Fruit fly (Drosophila melanogaster) whole organism, embryonic: Measurements from ENCODE around the gene CG14691.

Experiments used
- Atf3 ChIP-seq: fragments of 200-800 bp; sonication (Bioruptor generic); optimal IDR thresholded peaks from 3 replicates; lab custom pipeline; 2016; ENCODE audit warnings: missing biosample characterization, missing genetic modification characterization
- BEAF-32 ChIP-seq: fragments of 200-800 bp; sonication (Bioruptor generic); optimal IDR thresholded peaks from 3 replicates; lab custom pipeline; 2017; ENCODE audit warnings: missing biosample characterization, missing genetic modification characterization, mild to moderate bottlenecking, moderate library complexity, missing genetic modification reagents
- C15 ChIP-seq: fragments of 200-800 bp; sonication (Bioruptor generic); IDR thresholded peaks from 3 replicates; pipeline ENCODE4 v1.3.6; 2022; ENCODE audit warnings: missing biosample characterization, missing genetic modification characterization
- CG10209 ChIP-seq: fragments of 200-800 bp; sonication (Bioruptor generic); optimal IDR thresholded peaks from 3 replicates; lab custom pipeline; 2017; ENCODE audit warnings: missing biosample characterization, mild to moderate bottlenecking, missing genetic modification characterization, missing genetic modification reagents
- CG10274 ChIP-seq: fragments of 200-800 bp; sonication (Bioruptor generic); optimal IDR thresholded peaks from 3 replicates; lab custom pipeline; 2017; ENCODE audit warnings: missing biosample characterization, mild to moderate bottlenecking, missing genetic modification characterization
- CG11247 ChIP-seq: fragments of 200-800 bp; sonication (Bioruptor generic); IDR thresholded peaks from 2 replicates; pipeline ENCODE4 v1.3.6; 2022; ENCODE audit warnings: missing biosample characterization, missing genetic modification characterization
- CG1233 ChIP-seq: fragments of 200-800 bp; sonication (Bioruptor generic); optimal IDR thresholded peaks from 4 replicates; lab custom pipeline; 2018; ENCODE audit warnings: missing biosample characterization, mild to moderate bottlenecking, missing genetic modification characterization
- CG12391 ChIP-seq: fragments of 200-800 bp; sonication (Bioruptor generic); optimal IDR thresholded peaks from 3 replicates; lab custom pipeline; 2018; ENCODE audit warnings: missing biosample characterization, mild to moderate bottlenecking, missing genetic modification characterization, moderate library complexity
- CG12769 ChIP-seq: fragments of 200-800 bp; sonication (Bioruptor generic); optimal IDR thresholded peaks from 2 replicates; lab custom pipeline; 2019; ENCODE audit warnings: missing biosample characterization, mild to moderate bottlenecking, missing genetic modification characterization, moderate library complexity
- CG17359 ChIP-seq: fragments of 200-800 bp; sonication (Bioruptor generic); optimal IDR thresholded peaks from 3 replicates; lab custom pipeline; 2018; ENCODE audit warnings: missing biosample characterization, mild to moderate bottlenecking, missing genetic modification characterization, moderate library complexity
- CG17385 ChIP-seq: fragments of 200-800 bp; sonication (Bioruptor generic); optimal IDR thresholded peaks from 3 replicates; lab custom pipeline; 2018; ENCODE audit warnings: missing biosample characterization, mild to moderate bottlenecking, missing genetic modification characterization
- CG17802 ChIP-seq: fragments of 200-800 bp; sonication (Bioruptor generic); optimal IDR thresholded peaks from 2 replicates; lab custom pipeline; 2018; ENCODE audit warnings: missing biosample characterization, mild to moderate bottlenecking, missing genetic modification characterization, moderate library complexity
- CG2120 ChIP-seq: fragments of 200-800 bp; sonication (Bioruptor generic); optimal IDR thresholded peaks from 3 replicates; lab custom pipeline; 2016; ENCODE audit warnings: missing biosample characterization, missing genetic modification characterization
- CG2202 ChIP-seq: fragments of 200-800 bp; sonication (Bioruptor generic); optimal IDR thresholded peaks from 2 replicates; lab custom pipeline; 2018; ENCODE audit warnings: missing biosample characterization, mild to moderate bottlenecking, missing genetic modification characterization
- CG2712 ChIP-seq: fragments of 200-800 bp; optimal IDR thresholded peaks from 3 replicates; lab custom pipeline; 2019; ENCODE audit warnings: missing biosample characterization, mild to moderate bottlenecking, missing genetic modification characterization, moderate library complexity
- CG31388 ChIP-seq: fragments of 200-800 bp; sonication (Bioruptor generic); optimal IDR thresholded peaks from 2 replicates; lab custom pipeline; 2016; ENCODE audit warnings: missing biosample characterization, missing genetic modification characterization
- CG31441 ChIP-seq: fragments of 200-800 bp; sonication (Bioruptor generic); IDR thresholded peaks from 2 replicates; pipeline ENCODE4 v1.3.6; 2022; ENCODE audit warnings: missing biosample characterization, missing genetic modification characterization
- CG34422 ChIP-seq: fragments of 200-800 bp; sonication (Bioruptor generic); IDR thresholded peaks from 3 replicates; pipeline ENCODE4 v1.3.6; 2022; ENCODE audit warnings: missing biosample characterization, missing genetic modification characterization
- CG4360 ChIP-seq: fragments of 200-800 bp; sonication (Bioruptor generic); IDR thresholded peaks from 2 replicates; pipeline ENCODE4 v1.3.6; 2022; ENCODE audit warnings: missing biosample characterization, missing genetic modification characterization
- CG4707 ChIP-seq: fragments of 200-800 bp; sonication (Bioruptor generic); optimal IDR thresholded peaks from 2 replicates; lab custom pipeline; 2018; ENCODE audit warnings: missing biosample characterization, mild to moderate bottlenecking, missing genetic modification characterization, moderate library complexity
- CG6654 ChIP-seq: fragments of 200-800 bp; sonication (Bioruptor generic); optimal IDR thresholded peaks from 2 replicates; lab custom pipeline; 2017; ENCODE audit warnings: missing biosample characterization, mild to moderate bottlenecking, missing genetic modification characterization
- CG6765 ChIP-seq: fragments of 200-800 bp; sonication (Bioruptor generic); optimal IDR thresholded peaks from 3 replicates; lab custom pipeline; 2017; ENCODE audit warnings: missing biosample characterization, mild to moderate bottlenecking, missing genetic modification characterization
- CG7839 ChIP-seq: fragments of 200-800 bp; sonication (Bioruptor generic); optimal IDR thresholded peaks from 3 replicates; lab custom pipeline; 2018; ENCODE audit warnings: missing biosample characterization, mild to moderate bottlenecking, missing genetic modification characterization, moderate library complexity
- CG7987 ChIP-seq: fragments of 200-800 bp; sonication (Bioruptor generic); optimal IDR thresholded peaks from 2 replicates; lab custom pipeline; 2018; ENCODE audit warnings: missing biosample characterization, mild to moderate bottlenecking, missing genetic modification characterization, moderate library complexity
- Ets97D ChIP-seq: fragments of 200-800 bp; sonication (Bioruptor generic); optimal IDR thresholded peaks from 3 replicates; lab custom pipeline; 2016; ENCODE audit warnings: missing biosample characterization, missing genetic modification characterization
- Gug ChIP-seq: fragments of 200-800 bp; sonication (Bioruptor generic); IDR thresholded peaks from 4 replicates; pipeline ENCODE4 v1.3.6; 2022; ENCODE audit warnings: missing biosample characterization, missing genetic modification characterization
- HLH3B ChIP-seq: fragments of 200-800 bp; sonication (Bioruptor generic); IDR thresholded peaks from 2 replicates; pipeline ENCODE4 v1.3.6; 2022; ENCODE audit warnings: missing biosample characterization, missing genetic modification characterization
- MBD-R2 ChIP-seq: fragments of 200-800 bp; sonication (Bioruptor generic); IDR thresholded peaks from 2 replicates; pipeline ENCODE4 v1.3.6; 2022; ENCODE audit warnings: missing biosample characterization, missing genetic modification characterization
- NFAT ChIP-seq: fragments of 200-800 bp; sonication (Bioruptor generic); IDR thresholded peaks from 2 replicates; pipeline ENCODE4 v1.3.6; 2022; ENCODE audit warnings: missing biosample characterization, missing genetic modification characterization
- Oaz ChIP-seq: fragments of 200-800 bp; sonication (Bioruptor generic); IDR thresholded peaks from 2 replicates; pipeline ENCODE4 v1.3.6; 2022; ENCODE audit warnings: missing biosample characterization, missing genetic modification characterization
- Oli ChIP-seq: fragments of 200-800 bp; sonication (Bioruptor generic); optimal IDR thresholded peaks from 2 replicates; lab custom pipeline; 2018; ENCODE audit warnings: missing biosample characterization, mild to moderate bottlenecking, missing genetic modification characterization, moderate library complexity
- Side ChIP-seq: fragments of 200-800 bp; sonication (Bioruptor generic); optimal IDR thresholded peaks from 2 replicates; lab custom pipeline; 2016; ENCODE audit warnings: missing biosample characterization, missing genetic modification characterization
- Sox102F ChIP-seq: fragments of 200-800 bp; sonication (Bioruptor generic); optimal IDR thresholded peaks from 2 replicates; lab custom pipeline; 2018; ENCODE audit warnings: missing biosample characterization, mild to moderate bottlenecking, missing genetic modification characterization, moderate library complexity
- ap ChIP-seq: fragments of 200-800 bp; sonication (Bioruptor generic); IDR thresholded peaks from 2 replicates; pipeline ENCODE4 v1.3.6; 2022; ENCODE audit warnings: missing biosample characterization, missing genetic modification characterization
- ara ChIP-seq: fragments of 200-800 bp; sonication (Bioruptor generic); IDR thresholded peaks from 2 replicates; pipeline ENCODE4 v1.3.6; 2022; ENCODE audit warnings: missing biosample characterization, missing genetic modification characterization
- ato ChIP-seq: fragments of 200-800 bp; sonication (Bioruptor generic); IDR thresholded peaks from 2 replicates; pipeline ENCODE4 v1.3.6; 2022; ENCODE audit warnings: missing biosample characterization, missing genetic modification characterization; ENCODE audit not compliant: partially characterized antibody
- chm ChIP-seq: fragments of 200-800 bp; sonication (Bioruptor generic); IDR thresholded peaks from 2 replicates; pipeline ENCODE4 v1.3.6; 2022; ENCODE audit warnings: missing biosample characterization, missing genetic modification characterization
- dysf ChIP-seq: fragments of 200-800 bp; sonication (Bioruptor generic); IDR thresholded peaks from 3 replicates; pipeline ENCODE4 v1.3.6; 2022; ENCODE audit warnings: missing biosample characterization, missing genetic modification characterization
- fd102C ChIP-seq: fragments of 200-800 bp; sonication (Bioruptor generic); optimal IDR thresholded peaks from 2 replicates; lab custom pipeline; 2018; ENCODE audit warnings: missing biosample characterization, mild to moderate bottlenecking, missing genetic modification characterization, moderate library complexity
- fru ChIP-seq: fragments of >200 bp; optimal IDR thresholded peaks from 2 replicates; lab custom pipeline; 2017
- ftz-f1 ChIP-seq: fragments of 200-800 bp; sonication (Bioruptor generic); optimal IDR thresholded peaks from 2 replicates; lab custom pipeline; 2016; ENCODE audit warnings: missing biosample characterization, missing genetic modification characterization
- hbn ChIP-seq: fragments of 200-800 bp; sonication (Bioruptor generic); IDR thresholded peaks from 2 replicates; pipeline ENCODE4 v1.3.6; 2022; ENCODE audit warnings: missing biosample characterization, missing genetic modification characterization; ENCODE audit not compliant: partially characterized antibody
- nmo ChIP-seq: fragments of 200-800 bp; sonication (Bioruptor generic); optimal IDR thresholded peaks from 2 replicates; lab custom pipeline; 2018; ENCODE audit warnings: missing biosample characterization, mild to moderate bottlenecking, missing genetic modification characterization, moderate library complexity
- nom ChIP-seq: fragments of 200-800 bp; sonication (Bioruptor generic); optimal IDR thresholded peaks from 2 replicates; lab custom pipeline; 2017; ENCODE audit warnings: missing biosample characterization, missing genetic modification characterization, mild to moderate bottlenecking, moderate library complexity, missing genetic modification reagents
- otp ChIP-seq: fragments of 200-800 bp; sonication (Bioruptor generic); IDR thresholded peaks from 3 replicates; pipeline ENCODE4, ENCODE4 v1.3.6; 2022; ENCODE audit warnings: missing biosample characterization, missing genetic modification characterization
- prd ChIP-seq, 3 experiments: fragments of >200 bp in 2 of 3; fragments of 200-800 bp in 1 of 3; sonication (Bioruptor generic) in 1 of 3; optimal IDR thresholded peaks in 2 of 3; IDR thresholded peaks in 1 of 3; 2 replicates in 2 of 3; 3 replicates in 1 of 3; pipeline versions ENCODE4 v1.3.6 to Lab custom; 2017 to 2022; ENCODE audit warnings: missing biosample characterization in 1 of 3, missing genetic modification characterization in 1 of 3
- sens-2 ChIP-seq: fragments of 200-800 bp; sonication (Bioruptor generic); IDR thresholded peaks from 2 replicates; pipeline ENCODE4 v1.3.6; 2022; ENCODE audit warnings: missing biosample characterization, missing genetic modification characterization
- sna ChIP-seq: fragments of 200-800 bp; sonication (Bioruptor generic); IDR thresholded peaks from 2 replicates; pipeline ENCODE4 v1.3.6; 2022; ENCODE audit warnings: missing biosample characterization, missing genetic modification characterization; ENCODE audit not compliant: partially characterized antibody
- ttk ChIP-seq: fragments of 200-800 bp; sonication (Bioruptor generic); IDR thresholded peaks from 2 replicates; pipeline ENCODE4 v2.1.2; 2022; ENCODE audit warnings: missing biosample characterization, missing genetic modification characterization
- zf30C ChIP-seq: fragments of 200-800 bp; sonication (Bioruptor generic); optimal IDR thresholded peaks from 3 replicates; lab custom pipeline; 2018; ENCODE audit warnings: missing biosample characterization, mild to moderate bottlenecking, missing genetic modification characterization

Gene CG14691

dm6 chr3R:10784058-10784499, 28.6 kb upstream of the CG14691 start, which contains the start of the genes mRpL37 and Rbp1 (continued):
- TF ChIP-seq fru (lab: Kevin White, UChicago) (no peak), Sox102F (GFP tag; lab: Kevin White, UChicago) (peak; percentile 73), HLH3B (peak; percentile 71; the same call in 1 of the 2 replicates), Oaz (no peak), CG31388 (GFP tag; lab: Kevin White, UChicago) (no peak), CG17385 (GFP tag; lab: Kevin White, UChicago) (peak; percentile 66), ato (peak; percentile 30; the same call in 1 of the 2 replicates), dysf (GFP tag; lab: Robert Waterston, UW) (peak; percentile 88), CG31441 (peak; percentile 96), sna (GFP tag; lab: Robert Waterston, UW) (peak; percentile 86), Side (GFP tag; lab: Kevin White, UChicago) (no peak), CG6654 (GFP tag; lab: Kevin White, UChicago) (peak; percentile 11), CG10209 (GFP tag; lab: Kevin White, UChicago) (peak; percentile 69), Ets97D (GFP tag; lab: Kevin White, UChicago) (peak; percentile 54), nmo (GFP tag; lab: Kevin White, UChicago) (peak; percentile 92), CG12391 (tag; lab: Kevin White, UChicago) (peak; percentile 88), Atf3 (GFP tag; lab: Kevin White, UChicago) (no peak), CG7987 (GFP tag; lab: Kevin White, UChicago) (no peak), chm (GFP tag; lab: Robert Waterston, UW) (no peak), C15 (0 out of 3 replicates have a peak, but pooled peaks have one; percentile 48), CG6765 (peak; percentile 29), CG1233 (GFP tag; lab: Kevin White, UChicago) (peak; percentile 73), Oli (peak; percentile 66), CG2120 (peak; percentile 80), BEAF-32 (GFP tag; lab: Kevin White, UChicago) (peak; percentile 97), CG11247 (peak; percentile 44), Gug (GFP tag; lab: Robert Waterston, UW) (peak; percentile 73; the same call in 3 of the 4 replicates), CG10274 (no peak), CG2712 (peak; percentile 89), CG17802 (no peak), ftz-f1 (GFP tag; lab: Kevin White, UChicago) (no peak), CG4707 (GFP tag; lab: Kevin White, UChicago) (no peak), CG17359 (tag; lab: Kevin White, UChicago) (peak; percentile 50), CG12769 (no peak), prd (optimal IDR thresholded peaks at IDR 0.05; lab: Kevin White, UChicago) (no peak), prd (GFP tag; IDR thresholded peaks at IDR 0.05; lab: Robert Waterston, UW) (peak; percentile 90), CG7839 (peak; percentile 78), sens-2 (GFP tag; lab: Robert Waterston, UW) (no peak), ap (GFP tag; lab: Robert Waterston, UW) (no peak), ara (GFP tag; lab: Robert Waterston, UW) (no peak), CG4360 (GFP tag; lab: Robert Waterston, UW) (no peak), CG34422 (GFP tag; lab: Robert Waterston, UW) (peak; percentile 47; the same call in 2 of the 3 replicates), CG2202 (tag; lab: Kevin White, UChicago) (peak; percentile 23), hbn (GFP tag; lab: Robert Waterston, UW) (peak; percentile 78), MBD-R2 (GFP tag; lab: Robert Waterston, UW) (peak; percentile 91), fd102C (no peak), zf30C (GFP tag; lab: Kevin White, UChicago) (no peak), otp (GFP tag; lab: Robert Waterston, UW) (no peak), NFAT (GFP tag; lab: Robert Waterston, UW) (peak; percentile 58; the same call in 1 of the 2 replicates), nom (GFP tag; lab: Kevin White, UChicago) (no peak), ttk (GFP tag; lab: Robert Waterston, UW) (peak; percentile 63)
